Worm (Caenorhabditis elegans): Measurements from ENCODE around the gene ZC443.7.

The ZC443.7 gene

ce11 chrV:12792752-12793151, 13.5 kb upstream of the ZC443.7 start, which contains the start of gene ugt-5:
ugt-5 (minus strand) TSS chrV:12792965.
- no peak for TF ChIP-seq nhr-12 (tag; optimal IDR thresholded peaks at IDR 0.05)
- TF ChIP-seq ceh-9 (tag; optimal IDR thresholded peaks at IDR 0.05) = no peak
- no peak for TF ChIP-seq pha-4 (tag; optimal IDR thresholded peaks at IDR 0.05)
- no peak for TF ChIP-seq nhr-28 (tag; optimal IDR thresholded peaks at IDR 0.05)
- no peak for TF ChIP-seq elt-1 (tag; optimal IDR thresholded peaks at IDR 0.05)
- no peak for TF ChIP-seq ZK546.5 (tag; optimal IDR thresholded peaks at IDR 0.05)
- no peak for TF ChIP-seq nhr-25 (tag; optimal IDR thresholded peaks at IDR 0.05)
- TF ChIP-seq unc-39 (tag; optimal IDR thresholded peaks at IDR 0.05) = no peak
- no peak for TF ChIP-seq lin-15B (tag; optimal IDR thresholded peaks at IDR 0.05)
- TF ChIP-seq elt-2 (tag; optimal IDR thresholded peaks at IDR 0.05) = peak; percentile 52
- TF ChIP-seq lsy-12 (tag; optimal IDR thresholded peaks at IDR 0.05) = no peak
- TF ChIP-seq ceh-82 (tag; optimal IDR thresholded peaks at IDR 0.05) = no peak
- TF ChIP-seq skn-1 (tag; optimal IDR thresholded peaks at IDR 0.05) = peak; percentile 68
- TF ChIP-seq egl-27 (tag; optimal IDR thresholded peaks at IDR 0.05) = no peak
- no peak for TF ChIP-seq zag-1 (tag; optimal IDR thresholded peaks at IDR 0.05)
- TF ChIP-seq fos-1 (tag; optimal IDR thresholded peaks at IDR 0.05) = no peak
- peak; percentile 86 for TF ChIP-seq pqm-1 (tag; optimal IDR thresholded peaks at IDR 0.05)
- TF ChIP-seq fkh-2 (tag; optimal IDR thresholded peaks at IDR 0.05) = no peak
- no peak for TF ChIP-seq eor-1 (tag; optimal IDR thresholded peaks at IDR 0.05)
- TF ChIP-seq snpc-4 (tag; optimal IDR thresholded peaks at IDR 0.05) = no peak
- no peak for TF ChIP-seq lin-39 (tag; optimal IDR thresholded peaks at IDR 0.05)
- TF ChIP-seq mdl-1 (tag; optimal IDR thresholded peaks at IDR 0.05) = no peak
- TF ChIP-seq aly-2 (tag; optimal IDR thresholded peaks at IDR 0.05) = no peak
- TF ChIP-seq fkh-10 (GFP tag; optimal IDR thresholded peaks at IDR 0.05) = no peak
- no peak for TF ChIP-seq mml-1 (tag; optimal IDR thresholded peaks at IDR 0.05)
- no peak for TF ChIP-seq tbx-2 (tag; optimal IDR thresholded peaks at IDR 0.05)

DNA sequence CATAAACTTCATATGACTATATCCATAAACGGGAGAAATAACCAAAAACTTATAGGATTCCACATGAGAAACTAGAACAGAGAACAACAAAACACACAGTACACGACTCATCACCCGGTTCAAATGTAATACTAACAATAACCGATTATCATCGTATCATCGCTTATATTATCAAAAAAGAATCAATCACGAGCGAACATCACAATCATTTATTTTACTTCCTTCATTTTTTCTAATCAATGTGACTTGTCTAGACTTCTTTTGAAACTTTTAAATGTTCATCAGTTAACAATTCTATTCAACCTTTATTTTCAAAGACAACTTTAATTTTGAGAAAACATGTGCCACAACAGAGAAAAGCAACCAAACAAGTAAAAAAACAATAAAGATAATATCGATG, 11.1 kb upstream of the ZC443.7 start, which contains the start of gene ugt-4:
ugt-4 (minus strand) TSS at position 141 of the 400 bp plus-strand sequence.
- no peak for TF ChIP-seq aly-2 (tag; optimal IDR thresholded peaks at IDR 0.05)
- TF ChIP-seq nhr-23 (tag; optimal IDR thresholded peaks at IDR 0.05) = no peak
- no peak for TF ChIP-seq ZK546.5 (tag; optimal IDR thresholded peaks at IDR 0.05)
- TF ChIP-seq egl-5 (tag; optimal IDR thresholded peaks at IDR 0.05) = no peak
- no peak for TF ChIP-seq fkh-10 (GFP tag; optimal IDR thresholded peaks at IDR 0.05)
- TF ChIP-seq ceh-16 (tag; optimal IDR thresholded peaks at IDR 0.05) = no peak
- TF ChIP-seq elt-2 (tag; optimal IDR thresholded peaks at IDR 0.05) = peak; percentile 72
- peak; percentile 20 for TF ChIP-seq pha-4 (tag; optimal IDR thresholded peaks at IDR 0.05)
- TF ChIP-seq ceh-82 (tag; optimal IDR thresholded peaks at IDR 0.05) = no peak
- peak; percentile 19 for TF ChIP-seq jun-1 (tag; optimal IDR thresholded peaks at IDR 0.05)
- no peak for TF ChIP-seq R02D3.7 (tag; optimal IDR thresholded peaks at IDR 0.05)
- no peak for TF ChIP-seq elt-3 (tag; optimal IDR thresholded peaks at IDR 0.05)
- TF ChIP-seq lin-15B (tag; optimal IDR thresholded peaks at IDR 0.05) = no peak
- peak; percentile 85 for TF ChIP-seq pqm-1 (tag; optimal IDR thresholded peaks at IDR 0.05)
- no peak for TF ChIP-seq ztf-4 (tag; optimal IDR thresholded peaks at IDR 0.05)
- TF ChIP-seq tbx-2 (tag; optimal IDR thresholded peaks at IDR 0.05) = no peak
- no peak for TF ChIP-seq nhr-237 (tag; optimal IDR thresholded peaks at IDR 0.05)
- TF ChIP-seq nhr-76 (tag; optimal IDR thresholded peaks at IDR 0.05) = no peak
- no peak for TF ChIP-seq lsy-12 (tag; optimal IDR thresholded peaks at IDR 0.05)
- TF ChIP-seq nhr-28 (tag; optimal IDR thresholded peaks at IDR 0.05) = no peak
- no peak for TF ChIP-seq nfya-1 (tag; optimal IDR thresholded peaks at IDR 0.05; ENCODE audit: insufficient read depth)
- no peak for TF ChIP-seq ceh-28 (tag; optimal IDR thresholded peaks at IDR 0.05)
- no peak for TF ChIP-seq fos-1 (tag; optimal IDR thresholded peaks at IDR 0.05)

DNA sequence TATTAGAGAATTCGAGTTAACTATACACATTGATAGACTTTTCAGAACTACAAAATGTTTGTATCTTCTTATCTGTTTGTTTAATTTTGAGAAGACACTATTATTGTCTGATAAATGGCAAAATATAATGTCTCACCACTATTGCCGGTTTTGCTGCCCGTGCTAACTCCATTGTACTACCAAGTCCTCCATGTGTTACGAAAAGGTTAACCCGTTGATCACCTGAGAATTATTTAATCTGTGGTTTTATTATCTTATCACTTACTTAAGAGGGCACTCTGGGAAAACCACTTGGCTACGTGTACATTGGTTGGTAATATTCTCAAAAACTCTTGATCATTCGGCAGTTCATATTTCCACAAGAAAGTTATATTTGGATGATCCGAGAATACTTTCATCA, 10.4 kb upstream of the ZC443.7 start:
- TF ChIP-seq unc-62 (GFP tag; optimal IDR thresholded peaks at IDR 0.05) = no peak
- peak; percentile 35 for TF ChIP-seq elt-2 (tag; optimal IDR thresholded peaks at IDR 0.05)
- no peak for TF ChIP-seq snpc-4 (tag; optimal IDR thresholded peaks at IDR 0.05)
- TF ChIP-seq pqm-1 (tag; optimal IDR thresholded peaks at IDR 0.05) = peak; percentile 75
- TF ChIP-seq R02D3.7 (tag; optimal IDR thresholded peaks at IDR 0.05) = no peak
